Fruit fly (Drosophila melanogaster): ENCODE data around the gene tsg.
A peak's percentile ranks its signal among the peaks of the same experiment; 100 is the strongest.

Gene tsg

dm6 chrX:12028825-12029514 is 40.2 kb upstream of the tsg start, which contains the start of gene Usp7 (continued):
- TF ChIP-seq CG11723 (GFP tag; optimal IDR thresholded peaks at IDR 0.05): peak; percentile 15
- peak; percentile 21 for TF ChIP-seq Mad (GFP tag; optimal IDR thresholded peaks at IDR 0.05)
- TF ChIP-seq CG14441 (GFP tag; IDR thresholded peaks at IDR 0.05): no peak
- TF ChIP-seq tgo (GFP tag; IDR thresholded peaks at IDR 0.05): no peak
- no peak; the same call in 1 of the 2 replicates for TF ChIP-seq HLH3B (GFP tag; IDR thresholded peaks at IDR 0.05)
- TF ChIP-seq CG9876 (GFP tag; optimal IDR thresholded peaks at IDR 0.05): no peak
- no peak for TF ChIP-seq lmd (GFP tag; IDR thresholded peaks at IDR 0.05)
- peak; percentile 98 for TF ChIP-seq Bgb (GFP tag; IDR thresholded peaks at IDR 0.05; ENCODE audit: partially characterized antibody)
- TF ChIP-seq Neu2 (GFP tag; optimal IDR thresholded peaks at IDR 0.05; ENCODE audit: borderline replicate concordance): no peak
- peak; percentile 30 for TF ChIP-seq CG9437 (GFP tag; optimal IDR thresholded peaks at IDR 0.05)
- no peak for TF ChIP-seq h (optimal IDR thresholded peaks at IDR 0.05)
- TF ChIP-seq CG1602 (GFP tag; optimal IDR thresholded peaks at IDR 0.05): no peak
- peak; percentile 14 for TF ChIP-seq HmgZ (tag; optimal IDR thresholded peaks at IDR 0.05)
- no peak for TF ChIP-seq TFAM (GFP tag; optimal IDR thresholded peaks at IDR 0.05)
- no peak for TF ChIP-seq repo (GFP tag; optimal IDR thresholded peaks at IDR 0.05)
- TF ChIP-seq cato (GFP tag; optimal IDR thresholded peaks at IDR 0.05; ENCODE audit: borderline replicate concordance): no peak
- TF ChIP-seq btn (GFP tag; optimal IDR thresholded peaks at IDR 0.05): no peak
- TF ChIP-seq z (GFP tag; IDR thresholded peaks at IDR 0.05): no peak
- TF ChIP-seq CG4328 (GFP tag; optimal IDR thresholded peaks at IDR 0.05): no peak
- TF ChIP-seq lola (GFP tag; optimal IDR thresholded peaks at IDR 0.05): no peak
- no peak for TF ChIP-seq CG10209 (GFP tag; optimal IDR thresholded peaks at IDR 0.05)
- TF ChIP-seq CG8359 (GFP tag; optimal IDR thresholded peaks at IDR 0.05; ENCODE audit: borderline replicate concordance): no peak
- TF ChIP-seq CG4424 (GFP tag; optimal IDR thresholded peaks at IDR 0.05): peak; percentile 0
- TF ChIP-seq CG17359 (tag; optimal IDR thresholded peaks at IDR 0.05): no peak
- TF ChIP-seq vvl (GFP tag; IDR thresholded peaks at IDR 0.05): no peak
- TF ChIP-seq wdn (GFP tag; IDR thresholded peaks at IDR 0.05): no peak
- TF ChIP-seq CG3065 (GFP tag; optimal IDR thresholded peaks at IDR 0.05): no peak
- no peak for TF ChIP-seq chm (GFP tag; IDR thresholded peaks at IDR 0.05)
- TF ChIP-seq Atf3 (GFP tag; optimal IDR thresholded peaks at IDR 0.05): no peak
- no peak for TF ChIP-seq CG12942 (GFP tag; optimal IDR thresholded peaks at IDR 0.05)
- TF ChIP-seq slbo (GFP tag; IDR thresholded peaks at IDR 0.05): peak; percentile 54
- peak; percentile 68 for TF ChIP-seq CG9932 (GFP tag; IDR thresholded peaks at IDR 0.05)
- no peak for TF ChIP-seq Eip74EF (GFP tag; optimal IDR thresholded peaks at IDR 0.05)
- peak; percentile 91 for TF ChIP-seq CG14860 (GFP tag; IDR thresholded peaks at IDR 0.05; ENCODE audit: partially characterized antibody)
- peak; percentile 7 for TF ChIP-seq Hand (GFP tag; optimal IDR thresholded peaks at IDR 0.05)
- TF ChIP-seq CG11504 (tag; optimal IDR thresholded peaks at IDR 0.05): no peak
- TF ChIP-seq az2 (GFP tag; optimal IDR thresholded peaks at IDR 0.05): no peak
- no peak for TF ChIP-seq fru (optimal IDR thresholded peaks at IDR 0.05)
- TF ChIP-seq zen (tag; optimal IDR thresholded peaks at IDR 0.05): peak; percentile 50
- no peak for TF ChIP-seq CG3995 (GFP tag; optimal IDR thresholded peaks at IDR 0.05)
- TF ChIP-seq Hey (tag; optimal IDR thresholded peaks at IDR 0.05): no peak
- TF ChIP-seq CG12155 (GFP tag; optimal IDR thresholded peaks at IDR 0.05): no peak
- peak; percentile 97 for TF ChIP-seq chinmo (GFP tag; IDR thresholded peaks at IDR 0.05; ENCODE audit: partially characterized antibody)
- TF ChIP-seq HLH4C (GFP tag; IDR thresholded peaks at IDR 0.05; ENCODE audit: partially characterized antibody): peak; percentile 94
- no peak for TF ChIP-seq CG9215 (GFP tag; IDR thresholded peaks at IDR 0.05)
- TF ChIP-seq sc (optimal IDR thresholded peaks at IDR 0.05): no peak
- no peak for TF ChIP-seq sc (GFP tag; optimal IDR thresholded peaks at IDR 0.05)
- TF ChIP-seq CG16815 (GFP tag; optimal IDR thresholded peaks at IDR 0.05): no peak
- TF ChIP-seq CG10147 (GFP tag; optimal IDR thresholded peaks at IDR 0.05): no peak
- TF ChIP-seq CG7556 (GFP tag; optimal IDR thresholded peaks at IDR 0.05): no peak
- no peak for TF ChIP-seq tap (tag; optimal IDR thresholded peaks at IDR 0.05)
